Fruit fly (Drosophila melanogaster) whole organism, embryonic: ENCODE measurements around the gene CG15446.

Experiments used
- Adf1 ChIP-seq: fragments of 200-800 bp; sonication (Bioruptor generic); IDR thresholded peaks from 2 replicates; pipeline ENCODE4 v1.3.6; 2022; ENCODE audit warnings: missing biosample characterization, missing genetic modification characterization
- CG12071 ChIP-seq: fragments of 200-800 bp; sonication (Bioruptor generic); optimal IDR thresholded peaks from 3 replicates; lab custom pipeline; 2018; ENCODE audit warnings: missing biosample characterization, mild to moderate bottlenecking, missing genetic modification characterization
- CG12744 ChIP-seq: fragments of 200-800 bp; sonication (Bioruptor generic); optimal IDR thresholded peaks from 2 replicates; lab custom pipeline; 2016; ENCODE audit warnings: missing biosample characterization, missing genetic modification characterization
- CG16813 ChIP-seq: fragments of 200-800 bp; sonication (Bioruptor generic); IDR thresholded peaks from 3 replicates; pipeline ENCODE4 v1.3.6; 2022; ENCODE audit warnings: missing biosample characterization, missing genetic modification characterization; ENCODE audit not compliant: partially characterized antibody
- CG16815 ChIP-seq: fragments of 200-800 bp; sonication (Bioruptor generic); optimal IDR thresholded peaks from 3 replicates; lab custom pipeline; 2017; ENCODE audit warnings: missing biosample characterization, mild to moderate bottlenecking, missing genetic modification characterization
- CG17612 ChIP-seq: fragments of 200-800 bp; sonication (Bioruptor generic); IDR thresholded peaks from 2 replicates; pipeline ENCODE4 v1.3.6; 2022; ENCODE audit warnings: missing biosample characterization, missing genetic modification characterization
- CG18262 ChIP-seq: fragments of 200-800 bp; optimal IDR thresholded peaks from 3 replicates; lab custom pipeline; 2019; ENCODE audit warnings: missing biosample characterization, mild to moderate bottlenecking, missing genetic modification characterization, moderate library complexity
- CG1832 ChIP-seq: fragments of 200-800 bp; sonication (Bioruptor generic); optimal IDR thresholded peaks from 2 replicates; lab custom pipeline; 2017; ENCODE audit warnings: missing biosample characterization, mild to moderate bottlenecking, missing genetic modification characterization, inconsistent platforms
- CG2129 ChIP-seq: fragments of 200-800 bp; sonication (Bioruptor generic); IDR thresholded peaks from 2 replicates; pipeline ENCODE4 v1.3.6; 2022; ENCODE audit warnings: missing biosample characterization, missing genetic modification characterization; ENCODE audit not compliant: partially characterized antibody
- CG2712 ChIP-seq: fragments of 200-800 bp; optimal IDR thresholded peaks from 3 replicates; lab custom pipeline; 2019; ENCODE audit warnings: missing biosample characterization, mild to moderate bottlenecking, missing genetic modification characterization, moderate library complexity
- CG30431 ChIP-seq: fragments of 200-800 bp; sonication (Bioruptor generic); optimal IDR thresholded peaks from 2 replicates; lab custom pipeline; 2017; ENCODE audit warnings: missing biosample characterization, missing genetic modification characterization
- CG3065 ChIP-seq: fragments of 200-800 bp; sonication (Bioruptor generic); optimal IDR thresholded peaks from 2 replicates; lab custom pipeline; 2016; ENCODE audit warnings: missing biosample characterization, missing genetic modification characterization
- CG32532 ChIP-seq: fragments of 200-800 bp; sonication (Bioruptor generic); IDR thresholded peaks from 2 replicates; pipeline ENCODE4 v1.3.6; 2022; ENCODE audit warnings: missing biosample characterization, missing genetic modification characterization
- CG3995 ChIP-seq: fragments of 200-800 bp; sonication (Bioruptor generic); optimal IDR thresholded peaks from 3 replicates; lab custom pipeline; 2016; ENCODE audit warnings: missing biosample characterization, missing genetic modification characterization
- CG4424 ChIP-seq: fragments of 200-800 bp; sonication (Bioruptor generic); optimal IDR thresholded peaks from 3 replicates; lab custom pipeline; 2016; ENCODE audit warnings: missing biosample characterization, missing genetic modification characterization
- CG5953 ChIP-seq: fragments of 200-800 bp; sonication (Bioruptor generic); IDR thresholded peaks from 2 replicates; pipeline ENCODE4 v1.3.6; 2022; ENCODE audit warnings: missing biosample characterization, missing genetic modification characterization
- CG9609 ChIP-seq: fragments of 200-800 bp; sonication (Bioruptor generic); optimal IDR thresholded peaks from 3 replicates; lab custom pipeline; 2016; ENCODE audit warnings: missing biosample characterization, missing genetic modification characterization
- Camta ChIP-seq: fragments of 200-800 bp; sonication (Bioruptor generic); optimal IDR thresholded peaks from 2 replicates; lab custom pipeline; 2016; ENCODE audit warnings: missing biosample characterization, missing genetic modification characterization
- Dll ChIP-seq: fragments of 200-800 bp; sonication (Bioruptor generic); IDR thresholded peaks from 4 replicates; pipeline ENCODE4 v1.3.6; 2022; ENCODE audit warnings: missing biosample characterization, missing genetic modification characterization; ENCODE audit not compliant: partially characterized antibody
- Doc3 ChIP-seq: fragments of 200-800 bp; sonication (Bioruptor generic); IDR thresholded peaks from 3 replicates; pipeline ENCODE4 v1.3.6; 2022; ENCODE audit warnings: missing biosample characterization, missing genetic modification characterization; ENCODE audit not compliant: partially characterized antibody
- E2f1 ChIP-seq: fragments of 200-800 bp; sonication (Bioruptor generic); IDR thresholded peaks from 2 replicates; pipeline ENCODE4 v1.3.6; 2022; ENCODE audit warnings: missing biosample characterization, missing genetic modification characterization
- ERR ChIP-seq: fragments of 200-800 bp; sonication (Bioruptor generic); optimal IDR thresholded peaks from 2 replicates; lab custom pipeline; 2016; ENCODE audit warnings: missing biosample characterization, missing genetic modification characterization
- Neu2 ChIP-seq: fragments of 200-800 bp; sonication (Bioruptor generic); optimal IDR thresholded peaks from 3 replicates; lab custom pipeline; 2016; ENCODE audit warnings: missing biosample characterization, missing genetic modification characterization, borderline replicate concordance
- Optix ChIP-seq: fragments of 200-800 bp; sonication (Bioruptor generic); IDR thresholded peaks from 3 replicates; pipeline ENCODE4 v1.3.6; 2022; ENCODE audit warnings: missing biosample characterization, missing genetic modification characterization
- Sox102F ChIP-seq: fragments of 200-800 bp; sonication (Bioruptor generic); optimal IDR thresholded peaks from 2 replicates; lab custom pipeline; 2018; ENCODE audit warnings: missing biosample characterization, mild to moderate bottlenecking, missing genetic modification characterization, moderate library complexity
- al ChIP-seq: fragments of 200-800 bp; sonication (Bioruptor generic); IDR thresholded peaks from 2 replicates; pipeline ENCODE4 v1.3.6; 2022; ENCODE audit warnings: missing biosample characterization, missing genetic modification characterization
- ato ChIP-seq: fragments of 200-800 bp; sonication (Bioruptor generic); IDR thresholded peaks from 2 replicates; pipeline ENCODE4 v1.3.6; 2022; ENCODE audit warnings: missing biosample characterization, missing genetic modification characterization; ENCODE audit not compliant: partially characterized antibody
- btn ChIP-seq: fragments of 200-800 bp; sonication (Bioruptor generic); optimal IDR thresholded peaks from 2 replicates; lab custom pipeline; 2016; ENCODE audit warnings: missing biosample characterization, missing genetic modification characterization
- corto ChIP-seq: fragments of 200-800 bp; sonication (Bioruptor generic); optimal IDR thresholded peaks from 2 replicates; lab custom pipeline; 2016; ENCODE audit warnings: missing biosample characterization, mild to moderate bottlenecking, missing genetic modification characterization, moderate library complexity
- crc ChIP-seq: fragments of 200-800 bp; sonication (Bioruptor generic); optimal IDR thresholded peaks from 2 replicates; lab custom pipeline; 2016; ENCODE audit warnings: missing biosample characterization, missing genetic modification characterization
- dmrt11E ChIP-seq: fragments of 200-800 bp; sonication (Bioruptor generic); optimal IDR thresholded peaks from 3 replicates; lab custom pipeline; 2018; ENCODE audit warnings: missing biosample characterization, mild to moderate bottlenecking, missing genetic modification characterization, moderate library complexity
- dpn ChIP-seq, 2 experiments: fragments of 200-800 bp; sonication (Bioruptor generic); optimal IDR thresholded peaks; 3 replicates each; lab custom pipeline; 2016; ENCODE audit warnings: missing biosample characterization in 2 of 2, missing genetic modification characterization in 2 of 2
- gsb ChIP-seq: fragments of 200-800 bp; sonication (Bioruptor generic); IDR thresholded peaks from 2 replicates; pipeline ENCODE4 v1.3.6; 2022; ENCODE audit warnings: missing biosample characterization, missing genetic modification characterization
- kay ChIP-seq: fragments of 200-800 bp; sonication (Bioruptor generic); optimal IDR thresholded peaks from 2 replicates; lab custom pipeline; 2016; ENCODE audit warnings: missing biosample characterization, missing genetic modification characterization
- mirr ChIP-seq: fragments of 200-800 bp; sonication (Bioruptor generic); optimal IDR thresholded peaks from 3 replicates; lab custom pipeline; 2018; ENCODE audit warnings: missing biosample characterization, mild to moderate bottlenecking, missing genetic modification characterization
- mld ChIP-seq: fragments of 200-800 bp; sonication (Bioruptor generic); IDR thresholded peaks from 3 replicates; pipeline ENCODE4 v1.3.6; 2022; ENCODE audit warnings: missing biosample characterization, missing genetic modification characterization; ENCODE audit not compliant: partially characterized antibody
- nmo ChIP-seq: fragments of 200-800 bp; sonication (Bioruptor generic); optimal IDR thresholded peaks from 2 replicates; lab custom pipeline; 2018; ENCODE audit warnings: missing biosample characterization, mild to moderate bottlenecking, missing genetic modification characterization, moderate library complexity
- odd ChIP-seq: fragments of 200-800 bp; sonication (Bioruptor generic); optimal IDR thresholded peaks from 2 replicates; lab custom pipeline; 2017; ENCODE audit warnings: missing biosample characterization, mild to moderate bottlenecking, missing genetic modification characterization
- p53 ChIP-seq: fragments of 200-800 bp; sonication (Bioruptor generic); optimal IDR thresholded peaks from 2 replicates; lab custom pipeline; 2016; ENCODE audit warnings: missing biosample characterization, missing genetic modification characterization
- peb ChIP-seq: fragments of 200-800 bp; sonication (Bioruptor generic); IDR thresholded peaks from 2 replicates; pipeline ENCODE4 v1.3.6; 2022; ENCODE audit warnings: missing biosample characterization, missing genetic modification characterization
- phol ChIP-seq: fragments of 200-800 bp; sonication (Bioruptor generic); optimal IDR thresholded peaks from 3 replicates; lab custom pipeline; 2018; ENCODE audit warnings: missing biosample characterization, mild to moderate bottlenecking, missing genetic modification characterization, moderate library complexity
- pnt ChIP-seq: fragments of 200-800 bp; sonication (Bioruptor generic); optimal IDR thresholded peaks from 3 replicates; lab custom pipeline; 2016; ENCODE audit warnings: missing biosample characterization, missing genetic modification characterization
- pum ChIP-seq: fragments of 200-800 bp; sonication (Bioruptor generic); optimal IDR thresholded peaks from 2 replicates; lab custom pipeline; 2016; ENCODE audit warnings: missing biosample characterization, missing genetic modification characterization
- sens ChIP-seq: fragments of 200-800 bp; sonication (Bioruptor generic); peaks from one replicate; lab custom pipeline; 2016; ENCODE audit warnings: missing biosample characterization, missing genetic modification characterization
- sens-2 ChIP-seq: fragments of 200-800 bp; sonication (Bioruptor generic); IDR thresholded peaks from 2 replicates; pipeline ENCODE4 v1.3.6; 2022; ENCODE audit warnings: missing biosample characterization, missing genetic modification characterization
- sima ChIP-seq: fragments of 200-800 bp; sonication (Bioruptor generic); optimal IDR thresholded peaks from 2 replicates; lab custom pipeline; 2016; ENCODE audit warnings: missing biosample characterization, missing genetic modification characterization
- sob ChIP-seq: fragments of 200-800 bp; sonication (Bioruptor generic); IDR thresholded peaks from 2 replicates; pipeline ENCODE4 v1.3.6; 2022; ENCODE audit warnings: missing biosample characterization, missing genetic modification characterization
- sqz ChIP-seq: fragments of 200-800 bp; sonication (Bioruptor generic); optimal IDR thresholded peaks from 3 replicates; lab custom pipeline; 2018; ENCODE audit warnings: missing biosample characterization, mild to moderate bottlenecking, missing genetic modification characterization
- tin ChIP-seq: fragments of 200-800 bp; sonication (Bioruptor generic); optimal IDR thresholded peaks from 3 replicates; lab custom pipeline; 2016; ENCODE audit warnings: missing biosample characterization, missing genetic modification characterization
- tio ChIP-seq: fragments of 200-800 bp; sonication (Bioruptor generic); optimal IDR thresholded peaks from 2 replicates; lab custom pipeline; 2017; ENCODE audit warnings: missing biosample characterization, missing genetic modification characterization, inconsistent platforms
- unc-4 ChIP-seq: fragments of 200-800 bp; sonication (Bioruptor generic); IDR thresholded peaks from 2 replicates; pipeline ENCODE4 v1.3.6; 2022; ENCODE audit warnings: missing biosample characterization, missing genetic modification characterization; ENCODE audit not compliant: partially characterized antibody

The CG15446 gene

DNA sequence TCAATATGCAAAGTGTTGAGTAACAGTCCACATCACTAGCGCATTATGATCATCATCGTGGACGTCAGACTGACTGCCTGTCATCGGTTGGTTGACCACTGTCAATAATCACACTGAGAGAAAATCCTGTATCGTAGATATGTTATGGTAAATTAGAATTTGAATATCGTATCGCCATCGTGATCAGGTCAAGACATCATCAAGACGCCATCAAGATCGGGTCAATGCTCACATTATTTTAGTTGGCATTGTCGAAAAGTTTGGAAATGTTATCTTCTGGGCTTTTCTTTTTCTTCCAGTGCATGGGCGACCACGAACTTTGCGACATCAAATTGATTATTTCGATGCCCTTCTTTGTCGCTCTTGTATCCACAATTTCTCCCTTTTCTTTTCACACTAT is 43.0 kb downstream of the CG15446 start (continued):
- peak; percentile 66 for TF ChIP-seq sqz
- peak; percentile 80 for TF ChIP-seq p53 (GFP tag; lab: Kevin White, UChicago)
- peak; percentile 42; the same call in 1 of the 2 replicates for TF ChIP-seq al
- peak; percentile 73 for TF ChIP-seq kay (GFP tag; lab: Kevin White, UChicago)
- peak; percentile 82 for TF ChIP-seq sob (GFP tag; lab: Robert Waterston, UW)
- peak; percentile 88 for TF ChIP-seq Optix (GFP tag; lab: Robert Waterston, UW)
- TF ChIP-seq CG18262, result peak; percentile 87
- no peak for TF ChIP-seq corto
- TF ChIP-seq dmrt11E, result peak; percentile 90
- TF ChIP-seq dpn (GFP tag; optimal IDR thresholded peaks at IDR 0.05; lab: Kevin White, UChicago), result peak; percentile 91 to 94
- peak; percentile 99 for TF ChIP-seq sens (GFP tag; lab: Kevin White, UChicago)
- TF ChIP-seq CG12071 (GFP tag; lab: Kevin White, UChicago), result peak; percentile 91
- peak; percentile 78 for TF ChIP-seq sima (GFP tag; lab: Kevin White, UChicago)
- peak; percentile 72 for TF ChIP-seq CG12744 (GFP tag; lab: Kevin White, UChicago)
- TF ChIP-seq unc-4 (GFP tag; lab: Robert Waterston, UW), result no peak
- TF ChIP-seq phol, result peak; percentile 92
- TF ChIP-seq nmo, result peak; percentile 94
- peak; percentile 22; the same call in 1 of the 2 replicates for TF ChIP-seq Adf1 (GFP tag; lab: Robert Waterston, UW)
- peak; percentile 59 for TF ChIP-seq CG17612
- TF ChIP-seq CG2712 (tag; lab: Kevin White, UChicago), result peak; percentile 88
- TF ChIP-seq CG3995 (GFP tag; lab: Kevin White, UChicago), result peak; percentile 39
- no peak for TF ChIP-seq mld (GFP tag; lab: Robert Waterston, UW)
- no peak for TF ChIP-seq Doc3 (GFP tag; lab: Robert Waterston, UW)
- TF ChIP-seq CG5953 (GFP tag; lab: Robert Waterston, UW), result peak; percentile 86
- TF ChIP-seq CG4424 (GFP tag; lab: Kevin White, UChicago), result peak; percentile 86
- TF ChIP-seq CG2129 (GFP tag; lab: Robert Waterston, UW), result no peak
- no peak for TF ChIP-seq Dll (GFP tag; lab: Robert Waterston, UW)
- TF ChIP-seq CG9609, result peak; percentile 92
- TF ChIP-seq crc (GFP tag; lab: Kevin White, UChicago), result peak; percentile 89
- peak; percentile 89 for TF ChIP-seq odd
- TF ChIP-seq btn (GFP tag; lab: Kevin White, UChicago), result peak; percentile 88
- TF ChIP-seq mirr, result peak; percentile 48
- peak; percentile 72 for TF ChIP-seq E2f1
- TF ChIP-seq ERR (GFP tag; lab: Kevin White, UChicago), result peak; percentile 84
- peak; percentile 75 for TF ChIP-seq CG16815 (GFP tag; lab: Kevin White, UChicago)
- TF ChIP-seq CG1832, result no peak
- peak; percentile 96 for TF ChIP-seq Sox102F
- TF ChIP-seq gsb (GFP tag; lab: Robert Waterston, UW), result peak; percentile 50
- TF ChIP-seq Camta (GFP tag; lab: Kevin White, UChicago), result peak; percentile 92
- peak; percentile 82 for TF ChIP-seq tio
- peak; percentile 90 for TF ChIP-seq pnt (GFP tag; lab: Kevin White, UChicago)
- no peak for TF ChIP-seq ato (GFP tag; lab: Robert Waterston, UW)
- TF ChIP-seq peb (GFP tag; lab: Robert Waterston, UW), result peak; percentile 42; the same call in 1 of the 2 replicates
- TF ChIP-seq sens-2 (GFP tag; lab: Robert Waterston, UW), result 0 out of 2 replicates have a peak, but pooled peaks have one; percentile 45
- no peak for TF ChIP-seq Neu2
- no peak for TF ChIP-seq CG16813 (GFP tag; lab: Robert Waterston, UW)
- peak; percentile 80 for TF ChIP-seq CG3065
- TF ChIP-seq CG30431 (GFP tag; lab: Kevin White, UChicago), result peak; percentile 88
- peak; percentile 62 for TF ChIP-seq CG32532 (GFP tag; lab: Robert Waterston, UW)
- TF ChIP-seq tin, result peak; percentile 86
- peak; percentile 90 for TF ChIP-seq pum (GFP tag; lab: Kevin White, UChicago)
